Fruit fly (Drosophila melanogaster) S2 (cell line): Measurements from ENCODE around the gene CG6678.

Experiments
- CG8478 ChIP-seq: fragments of >200 bp; optimal IDR thresholded peaks from 2 replicates; lab custom pipeline; 2018
- CTCF ChIP-seq, 2 experiments: fragments of >200 bp; optimal IDR thresholded peaks; 2 replicates each; lab custom pipeline; 2018

DNA sequence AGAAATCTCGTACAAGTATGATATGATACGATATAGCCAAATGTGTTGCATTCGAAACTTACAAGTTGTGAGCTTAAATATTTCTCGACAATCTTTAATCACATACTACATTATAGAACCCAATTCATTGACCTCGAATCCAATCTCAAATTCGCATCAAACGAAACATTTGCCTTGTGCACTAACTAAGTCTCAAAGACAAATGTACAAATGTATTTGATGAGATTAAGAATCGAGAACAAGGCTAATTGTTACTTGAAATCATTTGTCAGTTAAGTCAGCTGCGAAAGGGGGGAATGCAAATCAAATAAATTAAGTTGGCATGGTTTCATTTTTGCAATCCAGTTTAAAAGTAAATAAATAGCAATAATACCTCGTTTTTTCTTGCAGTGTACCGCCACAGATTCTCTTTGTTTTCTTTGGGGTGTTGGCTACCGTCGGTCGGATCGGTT is 48.3 kb upstream of the CG6678 start:
- TF ChIP-seq CG8478 (lab: Kevin White, UChicago) (no peak), CTCF (optimal IDR thresholded peaks at IDR 0.05; lab: Kevin White, UChicago) (no peak)
